Worm (Caenorhabditis elegans): ENCODE results near the gene ell-1.

ell-1 gene

DNA sequence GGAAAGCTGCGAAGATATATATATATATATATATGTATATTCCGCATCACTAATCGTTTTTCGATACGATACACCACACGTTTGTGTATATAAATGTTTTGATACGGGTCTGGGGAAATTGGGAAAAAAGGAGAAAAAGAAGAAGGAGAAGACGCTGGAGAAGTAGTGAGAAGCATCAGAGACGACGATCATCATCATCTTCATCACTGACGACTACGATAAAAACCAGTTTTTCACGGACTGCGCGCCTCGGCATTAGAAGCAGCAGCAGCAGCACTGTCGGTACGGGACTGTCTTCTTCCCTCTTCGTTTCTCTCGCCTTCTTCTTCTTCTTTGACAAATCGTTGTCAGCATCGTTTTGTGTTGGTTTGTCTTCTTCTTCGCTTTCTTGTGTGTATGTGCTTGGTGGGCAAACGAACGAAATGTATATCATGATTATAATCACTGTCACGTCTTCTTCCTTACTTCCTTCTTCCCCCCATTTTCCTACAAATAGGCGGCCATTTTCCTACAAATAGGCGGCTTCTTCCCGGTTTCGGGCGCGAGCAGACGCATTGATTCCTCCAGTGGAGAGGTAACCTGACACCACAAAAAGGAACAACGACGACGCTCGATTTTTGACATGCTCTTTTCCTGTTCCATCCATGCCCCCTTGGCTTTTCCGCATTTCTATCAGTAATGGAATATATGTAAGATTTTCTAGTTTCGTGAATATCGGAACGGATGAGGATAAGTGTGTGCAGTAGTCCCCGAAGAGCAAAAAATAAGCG lies 2.0 kb downstream of the ell-1 start:
- TF ChIP-seq tbx-11 (GFP tag; IDR thresholded peaks at IDR 0.05) (no peak), scrt-1 (GFP tag; IDR thresholded peaks at IDR 0.05) (no peak), hmbx-1 (tag; optimal IDR thresholded peaks at IDR 0.05) (no peak), ama-1 (optimal IDR thresholded peaks at IDR 0.05) (no peak), flt-1 (GFP tag; IDR thresholded peaks at IDR 0.05) (no peak), ceh-13 (GFP tag; optimal IDR thresholded peaks at IDR 0.05) (no peak), tbx-37 (GFP tag; conservative IDR thresholded peaks at IDR 0.05) (no peak)

ce11 chrIV:4397111-4397510 lies 2.9 kb downstream of the ell-1 start:
- TF ChIP-seq flt-1 (GFP tag; IDR thresholded peaks at IDR 0.05) (no peak), pes-1 (GFP tag; IDR thresholded peaks at IDR 0.05) (no peak), hmg-4 (GFP tag; optimal IDR thresholded peaks at IDR 0.05) (no peak), aly-1 (tag; optimal IDR thresholded peaks at IDR 0.05) (no peak), scrt-1 (GFP tag; IDR thresholded peaks at IDR 0.05) (no peak), ama-1 (optimal IDR thresholded peaks at IDR 0.05) (no peak), hnd-1 (tag; optimal IDR thresholded peaks at IDR 0.05) (no peak), F13C5.2 (tag; optimal IDR thresholded peaks at IDR 0.05) (no peak), sea-1 (GFP tag; conservative IDR thresholded peaks at IDR 0.05) (no peak), B0310.2 (tag; optimal IDR thresholded peaks at IDR 0.05) (no peak), tra-4 (tag; optimal IDR thresholded peaks at IDR 0.05) (no peak)

DNA sequence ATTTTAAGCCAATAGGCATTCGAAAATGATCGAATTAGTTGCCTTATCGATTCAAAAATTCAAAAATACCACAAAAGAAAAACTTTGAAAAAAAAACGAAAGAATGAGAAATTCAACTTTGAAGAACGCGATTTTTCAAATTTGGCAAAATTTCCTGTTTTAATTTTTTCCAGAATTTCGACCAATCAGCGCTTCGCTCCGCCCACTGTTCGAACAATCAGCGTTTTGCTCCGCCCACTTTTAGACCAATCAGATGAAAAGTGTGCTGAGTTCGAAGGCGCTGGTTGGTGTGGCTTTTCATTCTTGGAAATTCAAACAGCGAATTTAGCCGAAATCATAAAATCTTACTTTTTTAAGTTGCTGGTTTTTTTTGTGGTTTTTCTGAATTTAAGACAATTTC lies 3.4 kb downstream of the ell-1 start:
- no peak for TF ChIP-seq hmbx-1 (tag; optimal IDR thresholded peaks at IDR 0.05)
- no peak for TF ChIP-seq tbx-11 (GFP tag; IDR thresholded peaks at IDR 0.05)
- TF ChIP-seq sea-1 (GFP tag; conservative IDR thresholded peaks at IDR 0.05): no peak
- TF ChIP-seq ets-7 (tag; optimal IDR thresholded peaks at IDR 0.05): no peak
- TF ChIP-seq tbx-37 (GFP tag; conservative IDR thresholded peaks at IDR 0.05): no peak
- no peak for TF ChIP-seq flt-1 (GFP tag; IDR thresholded peaks at IDR 0.05)
- no peak for TF ChIP-seq ceh-13 (GFP tag; optimal IDR thresholded peaks at IDR 0.05)
- no peak for TF ChIP-seq F13C5.2 (tag; optimal IDR thresholded peaks at IDR 0.05)
- TF ChIP-seq scrt-1 (GFP tag; IDR thresholded peaks at IDR 0.05): no peak
- no peak for TF ChIP-seq ama-1 (optimal IDR thresholded peaks at IDR 0.05)
- TF ChIP-seq ceh-36 (tag; optimal IDR thresholded peaks at IDR 0.05): no peak
- no peak for TF ChIP-seq hnd-1 (tag; optimal IDR thresholded peaks at IDR 0.05)
- no peak for TF ChIP-seq hmg-4 (GFP tag; optimal IDR thresholded peaks at IDR 0.05)
- TF ChIP-seq pes-1 (GFP tag; IDR thresholded peaks at IDR 0.05): no peak
- no peak for TF ChIP-seq aly-1 (tag; optimal IDR thresholded peaks at IDR 0.05)
- no peak for TF ChIP-seq tra-4 (tag; optimal IDR thresholded peaks at IDR 0.05)
- TF ChIP-seq B0310.2 (tag; optimal IDR thresholded peaks at IDR 0.05): no peak

ce11 chrIV:4398420-4398819 lies 4.2 kb downstream of the ell-1 start:
- no peak for TF ChIP-seq tbx-37 (GFP tag; conservative IDR thresholded peaks at IDR 0.05)
- TF ChIP-seq tra-4 (tag; optimal IDR thresholded peaks at IDR 0.05): no peak
- TF ChIP-seq hmg-4 (GFP tag; optimal IDR thresholded peaks at IDR 0.05): peak; percentile 32

DNA sequence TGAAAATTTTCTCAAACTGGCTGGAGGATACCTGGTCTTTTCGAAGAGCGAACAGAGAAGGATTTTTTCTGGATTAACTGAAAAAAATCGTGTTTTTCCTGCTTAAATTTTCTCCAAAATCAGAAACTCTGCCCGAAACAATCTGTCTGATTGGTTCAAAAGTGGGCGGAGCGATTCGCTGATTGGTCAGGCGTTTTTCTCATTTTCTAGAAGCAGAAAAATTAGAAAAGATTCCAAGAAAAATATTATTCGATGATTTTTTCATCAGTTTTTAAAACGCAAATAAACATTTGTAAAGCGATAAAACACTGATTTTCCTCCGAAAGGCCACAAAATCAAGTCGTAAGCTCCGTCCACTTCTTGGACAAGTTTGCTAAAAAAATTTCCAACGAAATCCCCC lies 4.7 kb downstream of the ell-1 start:
- TF ChIP-seq aly-1 (tag; optimal IDR thresholded peaks at IDR 0.05) (no peak), scrt-1 (GFP tag; IDR thresholded peaks at IDR 0.05) (no peak)

DNA sequence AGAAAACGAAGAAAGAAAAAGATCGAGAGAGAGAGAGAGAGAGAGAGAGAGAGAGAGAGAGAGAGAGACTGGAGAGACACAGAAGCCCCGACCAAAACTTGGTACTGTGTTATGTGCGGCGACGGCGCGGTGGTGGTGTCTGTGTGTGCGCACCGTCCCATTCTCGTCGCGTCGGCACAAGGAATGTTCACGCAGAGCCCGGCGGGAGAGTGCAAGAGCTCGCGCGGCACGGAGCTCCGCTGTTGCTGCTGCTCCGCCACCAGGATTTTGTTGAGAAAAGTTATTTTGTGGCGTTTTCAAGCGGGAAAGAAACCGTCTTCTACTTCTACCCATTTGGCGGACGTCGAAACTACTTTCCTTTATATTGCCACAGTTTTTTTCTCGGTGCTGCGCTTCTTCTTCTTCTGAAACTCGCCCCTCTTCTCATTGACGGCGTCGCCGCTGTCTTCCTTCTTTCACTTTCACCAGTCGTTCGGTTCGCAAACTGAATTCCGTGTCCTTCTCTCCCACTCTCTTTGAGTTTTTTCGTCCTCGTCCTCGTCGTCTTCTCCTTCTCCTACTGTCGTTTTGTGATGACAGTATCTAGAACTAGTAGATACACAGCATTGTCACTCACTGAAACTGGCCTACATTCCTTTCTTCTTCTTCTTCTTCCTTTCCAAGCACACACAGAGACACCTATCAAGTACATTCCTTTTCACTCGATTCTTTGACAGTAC lies 5.4 kb downstream of the ell-1 start:
- TF ChIP-seq flt-1 (GFP tag; IDR thresholded peaks at IDR 0.05) (no peak), ceh-13 (GFP tag; optimal IDR thresholded peaks at IDR 0.05) (no peak), ets-7 (tag; optimal IDR thresholded peaks at IDR 0.05) (no peak), hnd-1 (tag; optimal IDR thresholded peaks at IDR 0.05) (no peak), hmbx-1 (tag; optimal IDR thresholded peaks at IDR 0.05) (no peak), hmg-4 (GFP tag; optimal IDR thresholded peaks at IDR 0.05) (peak; percentile 10), B0310.2 (tag; optimal IDR thresholded peaks at IDR 0.05) (no peak), tra-4 (tag; optimal IDR thresholded peaks at IDR 0.05) (no peak), ceh-36 (tag; optimal IDR thresholded peaks at IDR 0.05) (no peak), pes-1 (GFP tag; IDR thresholded peaks at IDR 0.05) (peak; percentile 23; the same call in 1 of the 2 replicates)

- TF ChIP-seq tbx-11 (GFP tag; IDR thresholded peaks at IDR 0.05) (no peak), ceh-36 (tag; optimal IDR thresholded peaks at IDR 0.05) (no peak), tra-4 (tag; optimal IDR thresholded peaks at IDR 0.05) (no peak), ceh-13 (GFP tag; optimal IDR thresholded peaks at IDR 0.05) (no peak)
These were observed 6.4 kb downstream of the ell-1 start, which contains the start of gene Y24D9A.6 for ce11 chrIV:4400350-4401326. Gene Y24D9A.6 (minus strand): TSS chrIV:4400400.

Data from whole organism, early embryonic.